Worm (Caenorhabditis elegans): Measurements from ENCODE around the gene srbc-6.

The srbc-6 gene

ce11 chrV:3145241-3145640 lies 24.7 kb upstream of the srbc-6 start:
- no peak for TF ChIP-seq mab-5 (tag; optimal IDR thresholded peaks at IDR 0.05)
- TF ChIP-seq unc-39 (tag; optimal IDR thresholded peaks at IDR 0.05): no peak
- no peak for TF ChIP-seq zip-8 (tag; optimal IDR thresholded peaks at IDR 0.05)
- TF ChIP-seq nhr-12 (tag; optimal IDR thresholded peaks at IDR 0.05): no peak
- no peak for TF ChIP-seq flh-1 (GFP tag; optimal IDR thresholded peaks at IDR 0.05)
- no peak for TF ChIP-seq mep-1 (tag; optimal IDR thresholded peaks at IDR 0.05)
- TF ChIP-seq hlh-1 (tag; optimal IDR thresholded peaks at IDR 0.05): no peak

- TF ChIP-seq ceh-83 (GFP tag; optimal IDR thresholded peaks at IDR 0.05) (no peak), lin-32 (GFP tag; optimal IDR thresholded peaks at IDR 0.05) (no peak), nhr-76 (tag; optimal IDR thresholded peaks at IDR 0.05) (no peak), nhr-237 (tag; optimal IDR thresholded peaks at IDR 0.05) (no peak), drap-1 (GFP tag; optimal IDR thresholded peaks at IDR 0.05) (no peak), elt-1 (tag; optimal IDR thresholded peaks at IDR 0.05; ENCODE audit: borderline replicate concordance, insufficient read depth) (no peak), hlh-1 (tag; optimal IDR thresholded peaks at IDR 0.05) (no peak), bed-3 (GFP tag; optimal IDR thresholded peaks at IDR 0.05) (no peak), elt-3 (tag; optimal IDR thresholded peaks at IDR 0.05) (no peak), blmp-1 (tag; optimal IDR thresholded peaks at IDR 0.05) (no peak), zip-8 (tag; optimal IDR thresholded peaks at IDR 0.05) (no peak), ceh-39 (tag; optimal IDR thresholded peaks at IDR 0.05) (no peak), flh-1 (GFP tag; optimal IDR thresholded peaks at IDR 0.05) (no peak), nhr-12 (tag; optimal IDR thresholded peaks at IDR 0.05) (no peak), tbx-8 (GFP tag; optimal IDR thresholded peaks at IDR 0.05) (no peak), nhr-28 (tag; optimal IDR thresholded peaks at IDR 0.05) (no peak), snpc-4 (tag; optimal IDR thresholded peaks at IDR 0.05) (no peak)
Observed at ce11 chrV:3146932-3147331, 23.0 kb upstream of the srbc-6 start, which contains the start of gene srab-11. srab-11 (minus strand) TSS chrV:3147032.

- no peak for TF ChIP-seq zip-8 (tag; optimal IDR thresholded peaks at IDR 0.05)
- no peak for TF ChIP-seq drap-1 (GFP tag; optimal IDR thresholded peaks at IDR 0.05)
- no peak for TF ChIP-seq nhr-12 (tag; optimal IDR thresholded peaks at IDR 0.05)
- no peak for TF ChIP-seq snpc-4 (tag; optimal IDR thresholded peaks at IDR 0.05)
- TF ChIP-seq ceh-39 (tag; optimal IDR thresholded peaks at IDR 0.05): no peak
- TF ChIP-seq lin-13 (tag; optimal IDR thresholded peaks at IDR 0.05): no peak
Observed at ce11 chrV:3149910-3150428, 20.0 kb upstream of the srbc-6 start.

- TF ChIP-seq flh-1 (GFP tag; optimal IDR thresholded peaks at IDR 0.05) (no peak), unc-62 (GFP tag; optimal IDR thresholded peaks at IDR 0.05) (no peak), M03D4.4 (tag; optimal IDR thresholded peaks at IDR 0.05) (no peak), lin-13 (tag; optimal IDR thresholded peaks at IDR 0.05) (no peak), mab-5 (tag; optimal IDR thresholded peaks at IDR 0.05) (no peak), sem-2 (GFP tag; optimal IDR thresholded peaks at IDR 0.05) (no peak), ces-1 (GFP tag; optimal IDR thresholded peaks at IDR 0.05) (no peak), lsy-2 (tag; optimal IDR thresholded peaks at IDR 0.05) (no peak), unc-120 (tag; optimal IDR thresholded peaks at IDR 0.05; ENCODE audit: poor library complexity, severe bottlenecking) (no peak), bed-3 (GFP tag; optimal IDR thresholded peaks at IDR 0.05) (no peak)
Observed at ce11 chrV:3151862-3152261, 18.1 kb upstream of the srbc-6 start, which contains the start of gene srab-6. srab-6 (minus strand) TSS chrV:3151962.

ce11 chrV:3155072-3155471 lies 14.9 kb upstream of the srbc-6 start, which contains the start of gene srab-7:
srab-7 (minus strand) TSS chrV:3155172.
- TF ChIP-seq nhr-2 (tag; optimal IDR thresholded peaks at IDR 0.05) (no peak), M03D4.4 (tag; optimal IDR thresholded peaks at IDR 0.05) (no peak), elt-3 (tag; optimal IDR thresholded peaks at IDR 0.05) (no peak), lin-32 (GFP tag; optimal IDR thresholded peaks at IDR 0.05) (no peak), elt-1 (tag; optimal IDR thresholded peaks at IDR 0.05; ENCODE audit: borderline replicate concordance, insufficient read depth) (no peak), nhr-237 (tag; optimal IDR thresholded peaks at IDR 0.05) (no peak), sptf-1 (tag; optimal IDR thresholded peaks at IDR 0.05) (no peak)

- no peak for TF ChIP-seq blmp-1 (tag; optimal IDR thresholded peaks at IDR 0.05)
- no peak for TF ChIP-seq tbx-8 (GFP tag; optimal IDR thresholded peaks at IDR 0.05)
- no peak for TF ChIP-seq zip-8 (tag; optimal IDR thresholded peaks at IDR 0.05)
- TF ChIP-seq sem-2 (GFP tag; optimal IDR thresholded peaks at IDR 0.05): no peak
- no peak for TF ChIP-seq nhr-12 (tag; optimal IDR thresholded peaks at IDR 0.05)
- TF ChIP-seq ceh-83 (GFP tag; optimal IDR thresholded peaks at IDR 0.05): no peak
- no peak for TF ChIP-seq nhr-237 (tag; optimal IDR thresholded peaks at IDR 0.05)
- TF ChIP-seq elt-3 (tag; optimal IDR thresholded peaks at IDR 0.05): no peak
Observed at ce11 chrV:3156786-3157185, 13.2 kb upstream of the srbc-6 start, which contains the start of gene exh-1. exh-1 (plus strand) TSS chrV:3157086.
